Worm (Caenorhabditis elegans) whole organism, L4 larva: ENCODE data around the gene vps-29.

Experiments
- D1046.2 ChIP-seq: fragments of 200-800 bp; sonication (Bioruptor generic); IDR thresholded peaks from 2 replicates; pipeline ENCODE4 v1.3.6; 2022; ENCODE audit warnings: missing genetic modification characterization, missing compliant biosample characterization
- F44E2.7 ChIP-seq: fragments of 200-800 bp; sonication (Bioruptor generic); IDR thresholded peaks from 2 replicates; pipeline ENCODE4 v2.1.2; 2022; ENCODE audit warnings: missing genetic modification characterization, missing compliant biosample characterization
- R02D3.7 ChIP-seq: fragments of 150-350 bp; sonication (generic microtip); optimal IDR thresholded peaks from 3 replicates; lab custom pipeline; 2014; ENCODE audit warnings: missing biosample characterization, missing genetic modification characterization
- Y75B8A.6 ChIP-seq: fragments of 200-800 bp; sonication (Bioruptor generic); IDR thresholded peaks from 2 replicates; pipeline ENCODE4 v1.3.6; 2022; ENCODE audit warnings: missing genetic modification reagents, missing genetic modification characterization, missing compliant biosample characterization
- ZK546.5 ChIP-seq, 2 experiments: sonication (generic microtip); optimal IDR thresholded peaks; 2 replicates each; lab custom pipeline; 2017; ENCODE audit warnings: missing biosample characterization in 2 of 2, missing genetic modification characterization in 2 of 2
- aha-1 ChIP-seq: fragments of 150-350 bp; peaks from one replicate; lab custom pipeline; 2014; ENCODE audit warnings: missing biosample characterization, missing genetic modification characterization
- arid-1 ChIP-seq: fragments of 200-800 bp; sonication (Bioruptor generic); conservative IDR thresholded peaks from 2 replicates; pipeline ENCODE4 v1.3.6; 2022; ENCODE audit warnings: missing genetic modification reagents, missing genetic modification characterization, missing compliant biosample characterization
- ceh-82 ChIP-seq: sonication (generic microtip); optimal IDR thresholded peaks from 2 replicates; lab custom pipeline; 2017; ENCODE audit warnings: missing biosample characterization, missing genetic modification characterization
- cey-2 ChIP-seq: sonication (generic microtip); optimal IDR thresholded peaks from 3 replicates; lab custom pipeline; 2017; ENCODE audit warnings: missing genetic modification characterization, mild to moderate bottlenecking, missing compliant biosample characterization, antibody characterized with exemption, borderline replicate concordance; ENCODE audit not compliant: insufficient read depth
- dmd-6 ChIP-seq: fragments of 200-800 bp; sonication (Bioruptor generic); IDR thresholded peaks from 2 replicates; pipeline ENCODE4 v1.3.6; 2022; ENCODE audit warnings: missing genetic modification reagents, missing genetic modification characterization, missing compliant biosample characterization
- dpl-1 ChIP-seq: fragments of 150-350 bp; optimal IDR thresholded peaks from 2 replicates; lab custom pipeline; 2014; ENCODE audit warnings: missing biosample characterization, missing genetic modification reagents, missing genetic modification characterization
- duxl-1 ChIP-seq: sonication (generic microtip); optimal IDR thresholded peaks from 2 replicates; lab custom pipeline; 2016; ENCODE audit warnings: mild to moderate bottlenecking, missing genetic modification characterization, moderate library complexity, missing compliant biosample characterization; ENCODE audit not compliant: poor library complexity
- dve-1 ChIP-seq: sonication (generic microtip); optimal IDR thresholded peaks from 2 replicates; lab custom pipeline; 2017; ENCODE audit warnings: antibody characterized with exemption, mild to moderate bottlenecking, missing genetic modification characterization, missing compliant biosample characterization; ENCODE audit not compliant: insufficient read depth
- fos-1 ChIP-seq: fragments of 150-350 bp; optimal IDR thresholded peaks from 2 replicates; lab custom pipeline; 2014; ENCODE audit warnings: missing biosample characterization, missing genetic modification characterization
- hlh-30 ChIP-seq: sonication (generic microtip); optimal IDR thresholded peaks from 2 replicates; lab custom pipeline; 2017; ENCODE audit warnings: antibody characterized with exemption, mild to moderate bottlenecking, missing genetic modification characterization, missing compliant biosample characterization; ENCODE audit not compliant: insufficient read depth
- hmg-1.1 ChIP-seq: fragments of 200-800 bp; sonication (Bioruptor generic); IDR thresholded peaks from 2 replicates; pipeline ENCODE4 v1.3.6; 2022; ENCODE audit warnings: missing genetic modification reagents, missing genetic modification characterization, missing compliant biosample characterization
- lin-15B ChIP-seq: fragments of 150-350 bp; sonication (generic microtip); optimal IDR thresholded peaks from 3 replicates; lab custom pipeline; 2014; ENCODE audit warnings: missing biosample characterization, missing genetic modification characterization
- lin-39 ChIP-seq: fragments of 150-350 bp; optimal IDR thresholded peaks from 2 replicates; lab custom pipeline; 2014; ENCODE audit warnings: missing biosample characterization, missing genetic modification reagents, missing genetic modification characterization
- lsy-2 ChIP-seq, 2 experiments: fragments of 150-350 bp in 1 of 2; sonication (generic microtip) in 1 of 2; optimal IDR thresholded peaks; 2 replicates each; lab custom pipeline; 2014 to 2017; ENCODE audit warnings: missing biosample characterization in 2 of 2, missing genetic modification characterization in 2 of 2
- mep-1 ChIP-seq: fragments of 150-350 bp; sonication (generic microtip); optimal IDR thresholded peaks from 3 replicates; lab custom pipeline; 2014; ENCODE audit warnings: missing biosample characterization, missing genetic modification characterization
- mes-2 ChIP-seq: sonication (generic microtip); optimal IDR thresholded peaks from 2 replicates; lab custom pipeline; 2016; ENCODE audit warnings: missing genotype, mild to moderate bottlenecking, missing genetic modification characterization, missing compliant biosample characterization; ENCODE audit not compliant: poor library complexity, severe bottlenecking
- nhr-10 ChIP-seq: fragments of 150-350 bp; optimal IDR thresholded peaks from 2 replicates; lab custom pipeline; 2014; ENCODE audit warnings: missing biosample characterization, missing genetic modification characterization
- nhr-42 ChIP-seq: fragments of 200-800 bp; sonication (Bioruptor generic); IDR thresholded peaks from 2 replicates; pipeline ENCODE4 v1.3.6; 2022; ENCODE audit warnings: missing genetic modification characterization, missing compliant biosample characterization
- nhr-77 ChIP-seq: fragments of 150-350 bp; optimal IDR thresholded peaks from 2 replicates; lab custom pipeline; 2014; ENCODE audit warnings: missing biosample characterization, missing genetic modification characterization
- php-3 ChIP-seq: fragments of 200-800 bp; sonication (Bioruptor generic); IDR thresholded peaks from 2 replicates; pipeline ENCODE4 v1.3.6; 2022; ENCODE audit warnings: missing genetic modification reagents, missing genetic modification characterization, missing compliant biosample characterization
- sdz-12 ChIP-seq: fragments of 200-800 bp; sonication (Bioruptor generic); optimal IDR thresholded peaks from 2 replicates; lab custom pipeline; 2018; ENCODE audit warnings: mild to moderate bottlenecking, missing genetic modification characterization, missing compliant biosample characterization
- snpc-4 ChIP-seq: fragments of 150-350 bp; optimal IDR thresholded peaks from 2 replicates; lab custom pipeline; 2014; ENCODE audit warnings: missing biosample characterization, missing genetic modification characterization
- spr-3 ChIP-seq: fragments of 200-800 bp; sonication (Bioruptor generic); optimal IDR thresholded peaks from 2 replicates; lab custom pipeline; 2018; ENCODE audit warnings: mild to moderate bottlenecking, missing genetic modification characterization, missing compliant biosample characterization
- unc-62 ChIP-seq, 3 experiments: fragments of 150-350 bp in 1 of 3; sonication (generic microtip); optimal IDR thresholded peaks in 2 of 3; peaks in 1 of 3; 1 replicate in 1 of 3; 2 replicates in 2 of 3; lab custom pipeline; 2014 to 2017; ENCODE audit warnings: missing biosample characterization in 3 of 3, missing genetic modification characterization in 3 of 3, missing genetic modification reagents in 3 of 3, missing genotype in 1 of 3
- zfp-3 ChIP-seq: fragments of 200-800 bp; sonication (Bioruptor generic); conservative IDR thresholded peaks from 2 replicates; pipeline ENCODE4 v1.3.6; 2022; ENCODE audit warnings: missing genetic modification reagents, missing genetic modification characterization, missing compliant biosample characterization
- ztf-11 ChIP-seq: fragments of 150-350 bp; optimal IDR thresholded peaks from 2 replicates; lab custom pipeline; 2014; ENCODE audit warnings: missing biosample characterization, missing genetic modification characterization

The vps-29 gene

ce11 chrIII:10118818-10119217 lies 6.0 kb upstream of the vps-29 start, which contains the start of gene ZK1128.3:
Gene ZK1128.3, minus strand, starts transcription at chrIII:10118918.
- TF ChIP-seq nhr-10 (tag; lab: Kevin White, UChicago) (no peak), ZK546.5 (tag; optimal IDR thresholded peaks at IDR 0.05; lab: Kevin White, UChicago) (no peak), lin-39 (tag; lab: Kevin White, UChicago) (no peak), fos-1 (tag; lab: Kevin White, UChicago) (no peak), php-3 (GFP tag; lab: Robert Waterston, UW) (no peak)

ce11 chrIII:10114662-10115061 lies 1.8 kb upstream of the vps-29 start, which contains the start of the genes ZK1128.1 and mett-10:
Gene ZK1128.1, minus strand, starts transcription at chrIII:10114760.
Gene mett-10, plus strand, starts transcription at chrIII:10115036.
- no peak for TF ChIP-seq zfp-3
- no peak for TF ChIP-seq duxl-1
- 0 out of 2 replicates have a peak, but pooled peaks have one; percentile 13 for TF ChIP-seq hmg-1.1
- TF ChIP-seq dpl-1 (GFP tag; lab: Kevin White, UChicago) = peak; percentile 33
- TF ChIP-seq sdz-12 (GFP tag; lab: Kevin White, UChicago) = no peak
- no peak for TF ChIP-seq dmd-6
- peak; percentile 61 for TF ChIP-seq R02D3.7 (tag; lab: Kevin White, UChicago)
- no peak for TF ChIP-seq lin-15B (tag; lab: Kevin White, UChicago)
- TF ChIP-seq lsy-2 (tag; optimal IDR thresholded peaks at IDR 0.05; lab: Kevin White, UChicago) = peak in 1 of 2 experiments; percentile 68
- peak; percentile 9 for TF ChIP-seq dve-1 (tag; lab: Kevin White, UChicago)
- TF ChIP-seq mes-2 = peak; percentile 45

DNA sequence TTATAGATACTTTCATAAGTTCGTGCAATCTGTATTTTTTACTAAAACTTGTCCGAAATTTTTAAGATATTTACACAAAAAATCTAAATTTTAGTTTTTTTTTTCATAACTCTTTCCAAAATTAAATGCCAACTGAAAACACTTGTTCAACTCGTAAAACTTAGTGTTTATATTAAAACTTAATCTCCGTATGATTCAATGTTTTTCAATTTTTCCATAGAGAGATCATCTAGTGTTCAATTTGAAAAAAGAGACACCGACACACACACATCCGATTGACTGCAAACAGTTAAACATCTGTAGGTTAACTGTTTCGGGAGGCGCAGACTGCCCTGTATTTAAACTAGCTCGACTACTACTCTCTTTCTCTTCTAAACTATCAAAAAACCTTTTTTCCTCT lies 3.9 kb downstream of the vps-29 start, which contains the start of gene T16H12.9:
Gene T16H12.9, plus strand, starts transcription at position 301 of the 400 bp plus-strand sequence.
- no peak for TF ChIP-seq snpc-4 (tag; lab: Kevin White, UChicago)
- no peak for TF ChIP-seq dve-1 (tag; lab: Kevin White, UChicago)
- TF ChIP-seq php-3 (GFP tag; lab: Robert Waterston, UW) = no peak

DNA sequence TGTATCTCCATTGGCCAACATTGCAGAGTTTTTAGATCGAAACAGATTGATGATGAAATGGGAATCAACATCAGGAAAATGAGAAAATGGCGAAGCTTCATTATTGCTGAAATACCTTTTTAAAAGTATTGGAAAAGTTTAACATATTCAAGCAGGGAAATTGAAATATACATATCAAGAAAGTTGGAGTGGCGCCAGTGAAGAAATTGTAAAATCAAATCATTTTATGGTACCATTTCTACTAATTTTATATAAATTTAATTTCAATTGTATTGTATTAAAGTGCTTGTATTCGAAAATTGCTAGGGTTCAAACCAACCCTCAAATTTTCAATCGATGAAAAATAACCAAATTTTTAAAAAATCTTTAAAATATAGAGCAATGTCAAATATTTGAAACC lies 6.5 kb downstream of the vps-29 start, which contains the start of gene srt-55:
Gene srt-55, minus strand, starts transcription at position 101 of the 400 bp plus-strand sequence.
- TF ChIP-seq unc-62 (GFP tag; optimal IDR thresholded peaks at IDR 0.05 in 1 of 2; lab: Kevin White, UChicago) = no peak
- TF ChIP-seq unc-62 (tag; optimal IDR thresholded peaks at IDR 0.05; lab: Kevin White, UChicago) = no peak
- TF ChIP-seq sdz-12 (GFP tag; lab: Kevin White, UChicago) = no peak
- TF ChIP-seq ztf-11 = no peak
- no peak for TF ChIP-seq nhr-77 (tag; lab: Kevin White, UChicago)
- TF ChIP-seq spr-3 (GFP tag; lab: Kevin White, UChicago) = no peak
- TF ChIP-seq nhr-42 (GFP tag; lab: Robert Waterston, UW) = no peak
- no peak for TF ChIP-seq php-3 (GFP tag; lab: Robert Waterston, UW)
- no peak for TF ChIP-seq fos-1 (tag; lab: Kevin White, UChicago)
- no peak for TF ChIP-seq nhr-10 (tag; lab: Kevin White, UChicago)
- no peak for TF ChIP-seq Y75B8A.6 (GFP tag; lab: Robert Waterston, UW)
- TF ChIP-seq lsy-2 (tag; optimal IDR thresholded peaks at IDR 0.05; lab: Kevin White, UChicago) = no peak
- TF ChIP-seq ceh-82 = no peak
- TF ChIP-seq cey-2 (tag; lab: Kevin White, UChicago) = no peak
- TF ChIP-seq D1046.2 (GFP tag; lab: Robert Waterston, UW) = no peak
- no peak for TF ChIP-seq arid-1 (GFP tag; lab: Robert Waterston, UW)

- no peak for TF ChIP-seq mep-1 (tag; lab: Kevin White, UChicago)
- TF ChIP-seq, all 104 proteins: peak for 0
Measured at ce11 chrIII:10101352-10101751, 11.5 kb downstream of the vps-29 start, which contains the start of gene kel-10. Gene kel-10, minus strand, starts transcription at chrIII:10101452.

ce11 chrIII:10097981-10098380 lies 14.9 kb downstream of the vps-29 start, which contains the start of gene spop-1:
Gene spop-1, minus strand, starts transcription at chrIII:10098081.
- TF ChIP-seq hlh-30 (tag; lab: Kevin White, UChicago) (no peak), aha-1 (tag; lab: Kevin White, UChicago) (peak; percentile 52), F44E2.7 (no peak), snpc-4 (tag; lab: Kevin White, UChicago) (no peak)
